Worm (Caenorhabditis elegans): ENCODE results near the gene his-61.

Gene his-61

ce11 chrIV:7488457-7488783 is 2.4 kb upstream of the his-61 start (continued):
- no peak; the same call in 1 of the 2 replicates for TF ChIP-seq set-16 (GFP tag; IDR thresholded peaks at IDR 0.05)
- no peak for TF ChIP-seq hlh-11 (tag; optimal IDR thresholded peaks at IDR 0.05)
- no peak for TF ChIP-seq ama-1 (optimal IDR thresholded peaks at IDR 0.05)
- TF ChIP-seq nhr-41 (GFP tag; IDR thresholded peaks at IDR 0.05) = no peak
- no peak for TF ChIP-seq dpl-1 (GFP tag; optimal IDR thresholded peaks at IDR 0.05)
- no peak for TF ChIP-seq nhr-111 (GFP tag; optimal IDR thresholded peaks at IDR 0.05)
- TF ChIP-seq zfp-3 (GFP tag; conservative IDR thresholded peaks at IDR 0.05) = no peak
- no peak for TF ChIP-seq tra-1 (GFP tag; IDR thresholded peaks at IDR 0.05)
- peak; percentile 56; the same call in 1 of the 2 replicates for TF ChIP-seq arid-1 (GFP tag; conservative IDR thresholded peaks at IDR 0.05)
- TF ChIP-seq snpc-1.2 (GFP tag; IDR thresholded peaks at IDR 0.05) = 0 out of 2 replicates have a peak, but pooled peaks have one; percentile 77
- no peak for TF ChIP-seq cey-2 (tag; optimal IDR thresholded peaks at IDR 0.05; ENCODE audit: borderline replicate concordance, insufficient read depth)
- TF ChIP-seq attf-4 (tag; optimal IDR thresholded peaks at IDR 0.05) = no peak
- no peak for TF ChIP-seq jun-1 (tag; optimal IDR thresholded peaks at IDR 0.05)
- no peak for TF ChIP-seq hlh-30 (tag; optimal IDR thresholded peaks at IDR 0.05; ENCODE audit: insufficient read depth)
- 0 out of 2 replicates have a peak, but pooled peaks have one; percentile 27 for TF ChIP-seq F26F4.8 (GFP tag; conservative IDR thresholded peaks at IDR 0.05)
- TF ChIP-seq lim-7 (GFP tag; IDR thresholded peaks at IDR 0.05) = 0 out of 2 replicates have a peak, but pooled peaks have one; percentile 57
- TF ChIP-seq rbr-2 (tag; optimal IDR thresholded peaks at IDR 0.05) = no peak

ce11 chrIV:7487554-7488456 is 1.8 kb upstream of the his-61 start, which contains the start of the genes his-60 and his-59:
his-60 (minus strand) TSS chrIV:7487992.
his-59 (plus strand) TSS chrIV:7488249.
- TF ChIP-seq lin-1 (GFP tag; IDR thresholded peaks at IDR 0.05) = peak; percentile 37; the same call in 1 of the 2 replicates
- TF ChIP-seq set-16 (GFP tag; IDR thresholded peaks at IDR 0.05) = peak; percentile 71
- peak; percentile 26; the same call in 1 of the 2 replicates for TF ChIP-seq mdt-29 (GFP tag; IDR thresholded peaks at IDR 0.05)
- TF ChIP-seq hlh-11 (tag; optimal IDR thresholded peaks at IDR 0.05) = peak; percentile 76
- peak; percentile 80 for TF ChIP-seq mes-2 (tag; optimal IDR thresholded peaks at IDR 0.05; ENCODE audit: poor library complexity, severe bottlenecking)
- peak; percentile 84 for TF ChIP-seq dmd-8 (GFP tag; IDR thresholded peaks at IDR 0.05)
- no peak for TF ChIP-seq egl-27 (tag; optimal IDR thresholded peaks at IDR 0.05)
- no peak for TF ChIP-seq nhr-237 (tag; optimal IDR thresholded peaks at IDR 0.05)
- peak; percentile 77; the same call in 1 of the 2 replicates for TF ChIP-seq F44E2.7 (GFP tag; IDR thresholded peaks at IDR 0.05)
- TF ChIP-seq tra-1 (GFP tag; IDR thresholded peaks at IDR 0.05) = peak; percentile 42; the same call in 1 of the 2 replicates
- TF ChIP-seq nhr-48 (tag; optimal IDR thresholded peaks at IDR 0.05) = peak; percentile 82
- peak; percentile 55 for TF ChIP-seq rbr-2 (tag; optimal IDR thresholded peaks at IDR 0.05)
- TF ChIP-seq aly-2 (tag; optimal IDR thresholded peaks at IDR 0.05) = no peak
- TF ChIP-seq zip-11 (GFP tag; IDR thresholded peaks at IDR 0.05) = no peak
- TF ChIP-seq D1046.2 (GFP tag; IDR thresholded peaks at IDR 0.05) = 0 out of 2 replicates have a peak, but pooled peaks have one; percentile 31
- TF ChIP-seq saeg-2 (GFP tag; IDR thresholded peaks at IDR 0.05) = no peak
- TF ChIP-seq snpc-1.2 (GFP tag; IDR thresholded peaks at IDR 0.05) = peak; percentile 57
- TF ChIP-seq mdl-1 (tag; optimal IDR thresholded peaks at IDR 0.05) = no peak
- TF ChIP-seq dve-1 (tag; optimal IDR thresholded peaks at IDR 0.05; ENCODE audit: insufficient read depth) = peak; percentile 98
- TF ChIP-seq vab-7 (GFP tag; IDR thresholded peaks at IDR 0.05) = peak; percentile 64
- TF ChIP-seq fos-1 (tag; optimal IDR thresholded peaks at IDR 0.05) = no peak
- peak; percentile 21 for TF ChIP-seq pha-4 (GFP tag; IDR thresholded peaks at IDR 0.05)
- TF ChIP-seq pha-4 (tag; optimal IDR thresholded peaks at IDR 0.05) = no peak
- peak; percentile 85 for TF ChIP-seq lim-7 (GFP tag; IDR thresholded peaks at IDR 0.05)
- peak; percentile 50; the same call in 1 of the 2 replicates for TF ChIP-seq Y105C5A.15 (GFP tag; IDR thresholded peaks at IDR 0.05)
- TF ChIP-seq daf-16 (GFP tag; optimal IDR thresholded peaks at IDR 0.05) = no peak
- peak; percentile 62 for TF ChIP-seq daf-16 (tag; optimal IDR thresholded peaks at IDR 0.05)
- TF ChIP-seq aha-1 (tag) = peak; percentile 51
- no peak for TF ChIP-seq zfp-2 (tag; optimal IDR thresholded peaks at IDR 0.05)
- peak; percentile 80 for TF ChIP-seq nhr-102 (tag; optimal IDR thresholded peaks at IDR 0.05)
- TF ChIP-seq nhr-42 (GFP tag; IDR thresholded peaks at IDR 0.05) = peak; percentile 46; the same call in 1 of the 2 replicates
- no peak for TF ChIP-seq lir-3 (tag; optimal IDR thresholded peaks at IDR 0.05)
- TF ChIP-seq arid-1 (GFP tag; conservative IDR thresholded peaks at IDR 0.05) = peak; percentile 71
- no peak for TF ChIP-seq nhr-41 (GFP tag; IDR thresholded peaks at IDR 0.05)
- peak; percentile 59; the same call in 1 of the 2 replicates for TF ChIP-seq php-3 (GFP tag; IDR thresholded peaks at IDR 0.05)
- TF ChIP-seq madf-5 (GFP tag; IDR thresholded peaks at IDR 0.05) = no peak
- TF ChIP-seq skn-1 (tag; optimal IDR thresholded peaks at IDR 0.05) = no peak
